Worm (Caenorhabditis elegans): ENCODE measurements around the gene ogdh-2.

The ogdh-2 gene

DNA sequence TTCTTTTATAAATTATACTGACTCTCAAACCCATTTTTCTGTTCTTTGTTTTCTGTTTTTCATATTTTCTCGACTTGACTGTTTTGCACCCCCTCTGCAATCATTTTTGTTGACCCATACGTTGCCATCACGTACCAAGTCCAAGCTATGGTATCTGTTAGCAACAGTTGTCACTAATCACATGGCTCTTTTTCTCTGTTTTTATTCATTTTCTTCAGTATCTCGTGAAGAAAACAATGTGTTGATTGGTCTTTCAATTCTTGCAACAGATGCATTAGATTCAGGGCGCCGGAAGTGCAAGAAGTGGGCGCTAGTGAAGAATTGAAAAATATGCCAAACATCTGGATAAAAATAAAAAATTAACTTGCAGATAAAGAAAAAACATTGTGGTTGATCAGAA, 41.2 kb downstream of the ogdh-2 start (continued):
- no peak for TF ChIP-seq ceh-82 (tag; optimal IDR thresholded peaks at IDR 0.05)
- TF ChIP-seq nhr-47 (tag; optimal IDR thresholded peaks at IDR 0.05): no peak
- TF ChIP-seq nhr-90 (tag; optimal IDR thresholded peaks at IDR 0.05; ENCODE audit: poor library complexity): no peak
- TF ChIP-seq lin-13 (GFP tag; optimal IDR thresholded peaks at IDR 0.05): no peak
- TF ChIP-seq nhr-237 (tag; optimal IDR thresholded peaks at IDR 0.05): no peak
- no peak for TF ChIP-seq sox-4 (tag; optimal IDR thresholded peaks at IDR 0.05)
- no peak for TF ChIP-seq tlp-1 (tag; optimal IDR thresholded peaks at IDR 0.05)
- TF ChIP-seq blmp-1 (tag; optimal IDR thresholded peaks at IDR 0.05): no peak
- no peak for TF ChIP-seq lir-3 (tag; optimal IDR thresholded peaks at IDR 0.05; ENCODE audit: poor library complexity)
- no peak for TF ChIP-seq isw-1 (GFP tag; IDR thresholded peaks at IDR 0.05)
- TF ChIP-seq lin-14 (GFP tag; optimal IDR thresholded peaks at IDR 0.05): peak; percentile 78
- TF ChIP-seq snpc-4 (tag; optimal IDR thresholded peaks at IDR 0.05): no peak
- TF ChIP-seq fkh-4 (tag; optimal IDR thresholded peaks at IDR 0.05; ENCODE audit: borderline replicate concordance): no peak
- TF ChIP-seq aha-1 (tag; optimal IDR thresholded peaks at IDR 0.05): no peak
- TF ChIP-seq unc-30 (tag; optimal IDR thresholded peaks at IDR 0.05): no peak
- TF ChIP-seq nhr-20 (tag; optimal IDR thresholded peaks at IDR 0.05): no peak
- no peak for TF ChIP-seq irx-1 (tag; optimal IDR thresholded peaks at IDR 0.05)
- TF ChIP-seq xbp-1 (tag; optimal IDR thresholded peaks at IDR 0.05): no peak
- no peak for TF ChIP-seq fkh-10 (GFP tag; optimal IDR thresholded peaks at IDR 0.05)
- TF ChIP-seq pqm-1 (tag; optimal IDR thresholded peaks at IDR 0.05): no peak
- no peak for TF ChIP-seq sptf-1 (tag; optimal IDR thresholded peaks at IDR 0.05)
- no peak for TF ChIP-seq lin-35 (GFP tag; optimal IDR thresholded peaks at IDR 0.05)
- peak; percentile 75 for TF ChIP-seq rnt-1 (tag; optimal IDR thresholded peaks at IDR 0.05)
- no peak for TF ChIP-seq unc-98 (GFP tag; IDR thresholded peaks at IDR 0.05)
- TF ChIP-seq egl-27 (tag; optimal IDR thresholded peaks at IDR 0.05): no peak
- peak; percentile 33 for TF ChIP-seq dsc-1 (tag; optimal IDR thresholded peaks at IDR 0.05)
- TF ChIP-seq tbx-2 (tag; optimal IDR thresholded peaks at IDR 0.05): no peak
- TF ChIP-seq skn-1 (tag; optimal IDR thresholded peaks at IDR 0.05): no peak
- TF ChIP-seq C34B4.2 (tag; optimal IDR thresholded peaks at IDR 0.05): no peak
- no peak for TF ChIP-seq hpl-2 (GFP tag; optimal IDR thresholded peaks at IDR 0.05)

DNA sequence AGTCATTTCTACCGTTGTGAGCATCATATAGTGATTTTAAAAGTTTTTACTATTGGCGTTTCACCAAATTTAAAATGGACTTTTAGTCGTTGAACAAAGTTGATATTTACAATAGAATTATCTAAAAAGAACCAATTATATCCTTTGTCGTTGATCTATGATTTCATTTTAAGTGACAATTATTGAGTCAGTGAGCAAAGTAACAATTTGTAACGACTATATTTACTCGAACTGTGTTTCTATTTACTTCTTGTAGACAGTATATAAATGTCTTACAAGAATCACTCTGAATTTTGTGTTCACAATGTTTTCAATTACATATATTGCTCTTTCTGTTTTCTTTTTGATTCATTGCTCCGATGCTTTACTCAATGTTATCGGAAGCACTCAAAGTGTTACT, 46.8 kb downstream of the ogdh-2 start, which contains the start of gene ttr-22:
Gene ttr-22, plus strand, starts transcription at position 301 of the 400 bp plus-strand sequence.
- no peak for TF ChIP-seq nhr-12 (tag; optimal IDR thresholded peaks at IDR 0.05)
- TF ChIP-seq jun-1 (tag; optimal IDR thresholded peaks at IDR 0.05): no peak
- TF ChIP-seq fkh-10 (GFP tag; optimal IDR thresholded peaks at IDR 0.05): no peak
- no peak for TF ChIP-seq ceh-8 (GFP tag; optimal IDR thresholded peaks at IDR 0.05)
- no peak for TF ChIP-seq nhr-19 (GFP tag; conservative IDR thresholded peaks at IDR 0.05)
- TF ChIP-seq skn-1 (tag; optimal IDR thresholded peaks at IDR 0.05): no peak
- TF ChIP-seq ceh-90 (tag; optimal IDR thresholded peaks at IDR 0.05): no peak
- TF ChIP-seq dpl-1 (GFP tag; optimal IDR thresholded peaks at IDR 0.05): no peak
- TF ChIP-seq ztf-4 (tag; optimal IDR thresholded peaks at IDR 0.05): no peak
- TF ChIP-seq pax-3 (tag; optimal IDR thresholded peaks at IDR 0.05): no peak
- no peak for TF ChIP-seq hlh-17 (GFP tag; optimal IDR thresholded peaks at IDR 0.05; ENCODE audit: borderline replicate concordance)
- TF ChIP-seq zag-1 (tag; optimal IDR thresholded peaks at IDR 0.05): no peak
- no peak for TF ChIP-seq mab-9 (GFP tag; IDR thresholded peaks at IDR 0.05)
- TF ChIP-seq unc-30 (tag; optimal IDR thresholded peaks at IDR 0.05): no peak
- no peak for TF ChIP-seq fkh-8 (tag; optimal IDR thresholded peaks at IDR 0.05)
- TF ChIP-seq C04F5.9 (tag; optimal IDR thresholded peaks at IDR 0.05): no peak

Data from whole organism, L1 larva.